Fruit fly (Drosophila melanogaster) whole organism, embryonic: ENCODE results near the gene CG15912.
A peak's percentile ranks its signal among the peaks of the same experiment; 100 is the strongest.

Experiments
- Abd-B ChIP-seq: fragments of 200-800 bp; sonication (Bioruptor generic); optimal IDR thresholded peaks from 2 replicates; lab custom pipeline; 2018; ENCODE audit warnings: missing biosample characterization, mild to moderate bottlenecking, missing genetic modification characterization, moderate library complexity
- Adf1 ChIP-seq: fragments of 200-800 bp; sonication (Bioruptor generic); IDR thresholded peaks from 2 replicates; pipeline ENCODE4 v1.3.6; 2022; ENCODE audit warnings: missing biosample characterization, missing genetic modification characterization
- BEAF-32 ChIP-seq: fragments of 200-800 bp; sonication (Bioruptor generic); optimal IDR thresholded peaks from 3 replicates; lab custom pipeline; 2017; ENCODE audit warnings: missing biosample characterization, missing genetic modification characterization, mild to moderate bottlenecking, moderate library complexity, missing genetic modification reagents
- CG10274 ChIP-seq: fragments of 200-800 bp; sonication (Bioruptor generic); optimal IDR thresholded peaks from 3 replicates; lab custom pipeline; 2017; ENCODE audit warnings: missing biosample characterization, mild to moderate bottlenecking, missing genetic modification characterization
- CG10654 ChIP-seq: fragments of 200-800 bp; sonication (Bioruptor generic); optimal IDR thresholded peaks from 2 replicates; lab custom pipeline; 2016; ENCODE audit warnings: missing biosample characterization, missing genetic modification characterization
- CG11723 ChIP-seq: fragments of 200-800 bp; sonication (Bioruptor generic); optimal IDR thresholded peaks from 2 replicates; lab custom pipeline; 2017; ENCODE audit warnings: missing biosample characterization, mild to moderate bottlenecking, missing genetic modification characterization
- CG14014 ChIP-seq: fragments of 200-800 bp; sonication (Bioruptor generic); IDR thresholded peaks from 2 replicates; pipeline ENCODE4 v1.3.6; 2022; ENCODE audit warnings: missing biosample characterization, missing genetic modification characterization
- CG14050 ChIP-seq: fragments of 200-800 bp; sonication (Bioruptor generic); IDR thresholded peaks from 3 replicates; pipeline ENCODE4 v1.3.6; 2022; ENCODE audit warnings: missing biosample characterization, missing genetic modification characterization
- CG14667 ChIP-seq: fragments of 200-800 bp; sonication (Bioruptor generic); IDR thresholded peaks from 2 replicates; pipeline ENCODE4 v1.3.6; 2022; ENCODE audit warnings: missing biosample characterization, missing genetic modification characterization
- CG15011 ChIP-seq: fragments of 200-800 bp; sonication (Bioruptor generic); optimal IDR thresholded peaks from 3 replicates; lab custom pipeline; 2018; ENCODE audit warnings: missing biosample characterization, mild to moderate bottlenecking, missing genetic modification characterization
- CG1603 ChIP-seq: fragments of 200-800 bp; sonication (Bioruptor generic); optimal IDR thresholded peaks from 2 replicates; lab custom pipeline; 2019; ENCODE audit warnings: missing biosample characterization, mild to moderate bottlenecking, missing genetic modification characterization, moderate library complexity
- CG17359 ChIP-seq: fragments of 200-800 bp; sonication (Bioruptor generic); optimal IDR thresholded peaks from 3 replicates; lab custom pipeline; 2018; ENCODE audit warnings: missing biosample characterization, mild to moderate bottlenecking, missing genetic modification characterization, moderate library complexity
- CG18011 ChIP-seq: fragments of 200-800 bp; sonication (Bioruptor generic); optimal IDR thresholded peaks from 2 replicates; lab custom pipeline; 2017; ENCODE audit warnings: missing biosample characterization, missing genetic modification characterization, mild to moderate bottlenecking, moderate library complexity, missing genotype
- CG2889 ChIP-seq: fragments of 200-800 bp; sonication (Bioruptor generic); IDR thresholded peaks from 3 replicates; pipeline ENCODE4 v1.3.6; 2022; ENCODE audit warnings: missing biosample characterization, missing genetic modification characterization
- CG31224 ChIP-seq: fragments of 200-800 bp; sonication (Bioruptor generic); IDR thresholded peaks from 2 replicates; pipeline ENCODE4 v1.3.6; 2022; ENCODE audit warnings: missing biosample characterization, missing genetic modification characterization
- CG31365 ChIP-seq: fragments of 200-800 bp; sonication (Bioruptor generic); optimal IDR thresholded peaks from 2 replicates; lab custom pipeline; 2018; ENCODE audit warnings: missing biosample characterization, mild to moderate bottlenecking, missing genetic modification characterization
- CG3407 ChIP-seq: fragments of 200-800 bp; sonication (Bioruptor generic); optimal IDR thresholded peaks from 2 replicates; lab custom pipeline; 2018; ENCODE audit warnings: missing biosample characterization, mild to moderate bottlenecking, missing genetic modification characterization
- CG5953 ChIP-seq: fragments of 200-800 bp; sonication (Bioruptor generic); IDR thresholded peaks from 2 replicates; pipeline ENCODE4 v1.3.6; 2022; ENCODE audit warnings: missing biosample characterization, missing genetic modification characterization
- CG6272 ChIP-seq: fragments of 200-800 bp; sonication (Bioruptor generic); IDR thresholded peaks from 2 replicates; pipeline ENCODE4 v1.3.6; 2022; ENCODE audit warnings: missing biosample characterization, missing genetic modification characterization
- CG6654 ChIP-seq: fragments of 200-800 bp; sonication (Bioruptor generic); optimal IDR thresholded peaks from 2 replicates; lab custom pipeline; 2017; ENCODE audit warnings: missing biosample characterization, mild to moderate bottlenecking, missing genetic modification characterization
- CG7556 ChIP-seq: fragments of 200-800 bp; sonication (Bioruptor generic); optimal IDR thresholded peaks from 2 replicates; lab custom pipeline; 2017; ENCODE audit warnings: missing biosample characterization, mild to moderate bottlenecking, missing genetic modification characterization
- CG7963 ChIP-seq: fragments of 200-800 bp; sonication (Bioruptor generic); IDR thresholded peaks from 3 replicates; pipeline ENCODE4 v1.3.6; 2022; ENCODE audit warnings: missing biosample characterization, missing genetic modification characterization; ENCODE audit not compliant: partially characterized antibody
- CG7987 ChIP-seq: fragments of 200-800 bp; sonication (Bioruptor generic); optimal IDR thresholded peaks from 2 replicates; lab custom pipeline; 2018; ENCODE audit warnings: missing biosample characterization, mild to moderate bottlenecking, missing genetic modification characterization, moderate library complexity
- CG8290 ChIP-seq, 3 experiments: fragments of 200-800 bp; sonication (Bioruptor generic); optimal IDR thresholded peaks; 2 replicates each; lab custom pipeline; 2016 to 2019; ENCODE audit warnings: missing biosample characterization in 3 of 3, missing genetic modification characterization in 3 of 3, mild to moderate bottlenecking in 2 of 3, moderate library complexity in 1 of 3
- CG8388 ChIP-seq: fragments of 200-800 bp; sonication (Bioruptor generic); optimal IDR thresholded peaks from 2 replicates; lab custom pipeline; 2019; ENCODE audit warnings: missing biosample characterization, mild to moderate bottlenecking, missing genetic modification characterization, moderate library complexity
- CG9215 ChIP-seq: fragments of 200-800 bp; sonication (Bioruptor generic); IDR thresholded peaks from 2 replicates; pipeline ENCODE4 v1.3.6; 2022; ENCODE audit warnings: missing biosample characterization, missing genetic modification characterization
- Dbx ChIP-seq: fragments of 200-800 bp; sonication (Bioruptor generic); IDR thresholded peaks from 3 replicates; pipeline ENCODE4 v1.3.6; 2022; ENCODE audit warnings: missing biosample characterization, missing genetic modification characterization
- H2.0 ChIP-seq: fragments of 200-800 bp; sonication (Bioruptor generic); IDR thresholded peaks from 2 replicates; pipeline ENCODE4 v1.3.6; 2022; ENCODE audit warnings: missing biosample characterization, missing genetic modification characterization
- Hr39 ChIP-seq: fragments of >200 bp; optimal IDR thresholded peaks from 2 replicates; lab custom pipeline; 2017
- Hr51 ChIP-seq, 2 experiments: fragments of 200-800 bp; sonication (Bioruptor generic); optimal IDR thresholded peaks; 2 replicates in 1 of 2; 3 replicates in 1 of 2; lab custom pipeline; 2016 to 2018; ENCODE audit warnings: missing biosample characterization in 2 of 2, missing genetic modification characterization in 2 of 2, mild to moderate bottlenecking in 1 of 2, moderate library complexity in 1 of 2
- MBD-R2 ChIP-seq: fragments of 200-800 bp; sonication (Bioruptor generic); IDR thresholded peaks from 2 replicates; pipeline ENCODE4 v1.3.6; 2022; ENCODE audit warnings: missing biosample characterization, missing genetic modification characterization
- Med ChIP-seq: fragments of 200-800 bp; sonication (Bioruptor generic); peaks from one replicate; lab custom pipeline; 2016; ENCODE audit warnings: missing biosample characterization, missing genetic modification characterization, mild to moderate bottlenecking, inconsistent platforms, moderate library complexity
- Nf-YB ChIP-seq: fragments of 200-800 bp; sonication (Bioruptor generic); optimal IDR thresholded peaks from 3 replicates; lab custom pipeline; 2019; ENCODE audit warnings: missing biosample characterization, mild to moderate bottlenecking, missing genetic modification characterization, moderate library complexity
- Tbp ChIP-seq: fragments of >200 bp; optimal IDR thresholded peaks from 2 replicates; lab custom pipeline; 2018; ENCODE audit warnings: missing biosample characterization, missing genetic modification characterization
- caup ChIP-seq: fragments of 200-800 bp; sonication (Bioruptor generic); optimal IDR thresholded peaks from 3 replicates; lab custom pipeline; 2017; ENCODE audit warnings: missing biosample characterization, mild to moderate bottlenecking, missing genetic modification characterization, moderate library complexity; ENCODE audit not compliant: severe bottlenecking
- da ChIP-seq: fragments of 200-800 bp; sonication (Bioruptor generic); optimal IDR thresholded peaks from 2 replicates; lab custom pipeline; 2016; ENCODE audit warnings: missing biosample characterization, missing genetic modification characterization
- dimm ChIP-seq: fragments of 200-800 bp; sonication (Bioruptor generic); IDR thresholded peaks from 2 replicates; pipeline ENCODE4 v1.3.6; 2022; ENCODE audit warnings: missing biosample characterization, missing genetic modification characterization
- dysf ChIP-seq: fragments of 200-800 bp; sonication (Bioruptor generic); IDR thresholded peaks from 3 replicates; pipeline ENCODE4 v1.3.6; 2022; ENCODE audit warnings: missing biosample characterization, missing genetic modification characterization
- ewg ChIP-seq: fragments of 200-800 bp; sonication (Bioruptor generic); optimal IDR thresholded peaks from 3 replicates; lab custom pipeline; 2017; ENCODE audit warnings: mild to moderate bottlenecking, missing biosample characterization, missing genetic modification reagents, missing genetic modification characterization
- eyg ChIP-seq: fragments of 200-800 bp; sonication (Bioruptor generic); optimal IDR thresholded peaks from 3 replicates; lab custom pipeline; 2016; ENCODE audit warnings: missing biosample characterization, missing genetic modification characterization
- gfzf ChIP-seq: fragments of 200-800 bp; sonication (Bioruptor generic); optimal IDR thresholded peaks from 2 replicates; lab custom pipeline; 2016; ENCODE audit warnings: missing biosample characterization, mild to moderate bottlenecking, missing genetic modification characterization, moderate library complexity
- gsb-n ChIP-seq: fragments of 200-800 bp; sonication (Bioruptor generic); optimal IDR thresholded peaks from 3 replicates; lab custom pipeline; 2018; ENCODE audit warnings: missing biosample characterization, mild to moderate bottlenecking, missing genetic modification characterization
- hb ChIP-seq: fragments of 200-800 bp; sonication (Bioruptor generic); IDR thresholded peaks from 3 replicates; pipeline ENCODE4 v1.3.6; 2022; ENCODE audit warnings: missing biosample characterization, missing genetic modification characterization; ENCODE audit not compliant: partially characterized antibody
- hth ChIP-seq: fragments of >200 bp; optimal IDR thresholded peaks from 2 replicates; lab custom pipeline; 2017; ENCODE audit warnings: inconsistent platforms
- insv ChIP-seq, 2 experiments: fragments of 200-800 bp; sonication (Bioruptor generic); optimal IDR thresholded peaks; 3 replicates each; lab custom pipeline; 2016 to 2018; ENCODE audit warnings: missing biosample characterization in 2 of 2, missing genetic modification characterization in 2 of 2
- jing ChIP-seq: fragments of 200-800 bp; sonication (Bioruptor generic); optimal IDR thresholded peaks from 2 replicates; lab custom pipeline; 2018; ENCODE audit warnings: missing biosample characterization, mild to moderate bottlenecking, missing genetic modification characterization
- lbe ChIP-seq: fragments of 200-800 bp; sonication (Bioruptor generic); optimal IDR thresholded peaks from 2 replicates; lab custom pipeline; 2016; ENCODE audit warnings: missing biosample characterization, mild to moderate bottlenecking, missing genetic modification characterization
- ranshi ChIP-seq: fragments of 200-800 bp; sonication (Bioruptor generic); IDR thresholded peaks from 2 replicates; pipeline ENCODE4 v1.3.6; 2022; ENCODE audit warnings: missing biosample characterization, missing genetic modification characterization
- run ChIP-seq: fragments of 200-800 bp; sonication (Bioruptor generic); optimal IDR thresholded peaks from 3 replicates; lab custom pipeline; 2018; ENCODE audit warnings: missing biosample characterization, mild to moderate bottlenecking, missing genetic modification characterization
- slou ChIP-seq: fragments of 200-800 bp; sonication (Bioruptor generic); optimal IDR thresholded peaks from 3 replicates; lab custom pipeline; 2016; ENCODE audit warnings: missing biosample characterization, missing genetic modification characterization
- tap ChIP-seq: fragments of 200-800 bp; optimal IDR thresholded peaks from 3 replicates; lab custom pipeline; 2019; ENCODE audit warnings: missing biosample characterization, mild to moderate bottlenecking, missing genetic modification characterization, moderate library complexity

Gene CG15912

DNA sequence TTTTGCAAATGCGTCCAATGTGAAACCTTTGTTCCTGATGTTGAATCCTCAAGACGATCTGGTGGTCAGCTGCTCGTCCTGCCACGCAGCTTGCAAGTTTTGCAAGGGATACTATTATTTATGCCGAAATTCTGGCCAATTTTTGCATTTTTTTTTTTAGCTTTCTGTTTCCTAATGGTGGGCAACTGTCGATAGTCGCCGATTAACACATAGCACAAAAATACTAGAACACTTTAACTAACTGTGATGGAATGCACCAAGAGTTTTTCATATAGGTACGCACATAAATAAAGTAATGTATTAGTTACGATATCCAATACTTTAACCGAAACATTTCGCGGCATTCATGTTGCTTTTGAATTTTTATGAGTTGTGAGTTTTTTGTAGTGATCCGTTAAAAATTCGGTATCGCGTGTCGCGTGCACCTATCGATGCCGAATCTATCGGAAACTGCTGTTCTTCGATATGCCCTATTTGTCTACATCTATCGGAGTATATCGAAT lies 8.4 kb upstream of the CG15912 start, which contains the start of the genes rb and CHOp24 (continued):
- TF ChIP-seq caup (GFP tag; lab: Kevin White, UChicago) (no peak), Tbp (GFP tag; lab: Kevin White, UChicago) (no peak), dimm (no peak), hth (lab: Kevin White, UChicago) (no peak), dysf (no peak), Nf-YB (GFP tag; lab: Kevin White, UChicago) (peak; percentile 13), CG7987 (GFP tag; lab: Kevin White, UChicago) (no peak), eyg (GFP tag; lab: Kevin White, UChicago) (no peak), slou (GFP tag; lab: Kevin White, UChicago) (no peak), Abd-B (GFP tag; lab: Kevin White, UChicago) (no peak), CG14050 (GFP tag; lab: Robert Waterston, UW) (no peak), CG14014 (GFP tag; lab: Robert Waterston, UW) (no peak), CG31224 (GFP tag; lab: Robert Waterston, UW) (no peak), CG6272 (GFP tag; lab: Robert Waterston, UW) (0 out of 2 replicates have a peak, but pooled peaks have one; percentile 13), CG5953 (no peak), hb (peak; percentile 97), CG31365 (tag; lab: Kevin White, UChicago) (no peak), CG8388 (GFP tag; lab: Kevin White, UChicago) (no peak), lbe (GFP tag; lab: Kevin White, UChicago) (no peak), run (no peak), BEAF-32 (GFP tag; lab: Kevin White, UChicago) (peak; percentile 92), insv (GFP tag; optimal IDR thresholded peaks at IDR 0.05; lab: Kevin White, UChicago) (no peak), da (GFP tag; lab: Kevin White, UChicago) (no peak), CG10654 (no peak), Adf1 (GFP tag; lab: Robert Waterston, UW) (no peak), MBD-R2 (peak; percentile 59), Hr51 (GFP tag; optimal IDR thresholded peaks at IDR 0.05; lab: Kevin White, UChicago) (no peak), ranshi (GFP tag; lab: Robert Waterston, UW) (no peak), CG3407 (GFP tag; lab: Kevin White, UChicago) (no peak), CG10274 (no peak), Med (GFP tag; lab: Kevin White, UChicago) (peak; percentile 86), CG11723 (GFP tag; lab: Kevin White, UChicago) (no peak), CG7963 (peak; percentile 95), CG6654 (GFP tag; lab: Kevin White, UChicago) (no peak), CG9215 (GFP tag; lab: Robert Waterston, UW) (no peak), CG14667 (GFP tag; lab: Robert Waterston, UW) (no peak), CG15011 (GFP tag; lab: Kevin White, UChicago) (no peak), CG8290 (GFP tag; optimal IDR thresholded peaks at IDR 0.05; lab: Kevin White, UChicago) (peak; percentile 42), CG8290 (tag; optimal IDR thresholded peaks at IDR 0.05; lab: Kevin White, UChicago) (no peak), gfzf (peak; percentile 50), gsb-n (tag; lab: Kevin White, UChicago) (no peak), Hr39 (no peak), ewg (GFP tag; lab: Kevin White, UChicago) (no peak), Dbx (GFP tag; lab: Robert Waterston, UW) (no peak), CG17359 (tag; lab: Kevin White, UChicago) (peak; percentile 47), CG7556 (no peak), CG18011 (no peak), tap (tag; lab: Kevin White, UChicago) (no peak), CG2889 (no peak), H2.0 (GFP tag; lab: Robert Waterston, UW) (no peak), CG1603 (no peak), jing (GFP tag; lab: Kevin White, UChicago) (no peak)
